Worm (Caenorhabditis elegans) whole organism, late embryonic: ENCODE results near the gene R160.2.

ENCODE experiments used
- C38D4.7 ChIP-seq: fragments of 200-800 bp; sonication (Bioruptor generic); optimal IDR thresholded peaks from 2 replicates; lab custom pipeline; 2018; ENCODE audit warnings: mild to moderate bottlenecking, missing genetic modification characterization, moderate library complexity, missing compliant biosample characterization
- F13H6.1 ChIP-seq: sonication (generic microtip); optimal IDR thresholded peaks from 2 replicates; lab custom pipeline; 2016; ENCODE audit warnings: missing genetic modification characterization, missing compliant biosample characterization
- K02D7.2 ChIP-seq: sonication (generic microtip); optimal IDR thresholded peaks from 2 replicates; lab custom pipeline; 2017; ENCODE audit warnings: mild to moderate bottlenecking, missing genetic modification characterization, missing compliant biosample characterization
- T23F11.4 ChIP-seq: fragments of 200-800 bp; sonication (Bioruptor generic); optimal IDR thresholded peaks from 2 replicates; lab custom pipeline; 2018; ENCODE audit warnings: mild to moderate bottlenecking, missing genetic modification characterization, missing compliant biosample characterization
- Y22D7AL.16 ChIP-seq: sonication (generic microtip); optimal IDR thresholded peaks from 2 replicates; lab custom pipeline; 2016; ENCODE audit warnings: missing genetic modification characterization, missing compliant biosample characterization
- ama-1 ChIP-seq: fragments of 150-350 bp; optimal IDR thresholded peaks from 2 replicates; lab custom pipeline; 2014
- ceh-14 ChIP-seq: sonication (generic microtip); optimal IDR thresholded peaks from 2 replicates; lab custom pipeline; 2016; ENCODE audit warnings: missing genotype, missing genetic modification characterization, missing compliant biosample characterization
- ceh-18 ChIP-seq: sonication (generic microtip); optimal IDR thresholded peaks from 2 replicates; lab custom pipeline; 2016; ENCODE audit warnings: missing genetic modification characterization, missing compliant biosample characterization
- ceh-19 ChIP-seq: fragments of 200-800 bp; sonication (Bioruptor generic); optimal IDR thresholded peaks from 2 replicates; lab custom pipeline; 2018; ENCODE audit warnings: mild to moderate bottlenecking, missing genetic modification characterization, missing compliant biosample characterization
- ceh-34 ChIP-seq: sonication (generic microtip); optimal IDR thresholded peaks from 2 replicates; lab custom pipeline; 2016; ENCODE audit warnings: mild to moderate bottlenecking, missing genetic modification characterization, missing compliant biosample characterization
- ceh-48 ChIP-seq: sonication (generic microtip); optimal IDR thresholded peaks from 2 replicates; lab custom pipeline; 2016; ENCODE audit warnings: missing genetic modification characterization, inconsistent platforms, missing compliant biosample characterization
- ceh-6 ChIP-seq: fragments of 200-800 bp; sonication (Bioruptor generic); optimal IDR thresholded peaks from 2 replicates; lab custom pipeline; 2018; ENCODE audit warnings: mild to moderate bottlenecking, missing genetic modification characterization, missing compliant biosample characterization
- ceh-9 ChIP-seq: sonication (generic microtip); optimal IDR thresholded peaks from 2 replicates; lab custom pipeline; 2016; ENCODE audit warnings: mild to moderate bottlenecking, missing genetic modification characterization, inconsistent platforms, missing compliant biosample characterization
- che-1 ChIP-seq: sonication (generic microtip); optimal IDR thresholded peaks from 2 replicates; lab custom pipeline; 2016; ENCODE audit warnings: mild to moderate bottlenecking, missing genetic modification characterization, missing compliant biosample characterization
- dmd-4 ChIP-seq: sonication (generic microtip); optimal IDR thresholded peaks from 2 replicates; lab custom pipeline; 2016; ENCODE audit warnings: borderline replicate concordance, missing genetic modification characterization, missing compliant biosample characterization
- dve-1 ChIP-seq: sonication (generic microtip); optimal IDR thresholded peaks from 2 replicates; lab custom pipeline; 2017; ENCODE audit warnings: antibody characterized with exemption, mild to moderate bottlenecking, missing genetic modification characterization, missing compliant biosample characterization
- elt-4 ChIP-seq: sonication (generic microtip); optimal IDR thresholded peaks from 2 replicates; lab custom pipeline; 2016; ENCODE audit warnings: missing genetic modification characterization, missing compliant biosample characterization
- ets-4 ChIP-seq: sonication (generic microtip); optimal IDR thresholded peaks from 2 replicates; lab custom pipeline; 2016; ENCODE audit warnings: missing genetic modification characterization, missing compliant biosample characterization
- fkh-10 ChIP-seq: fragments of 150-350 bp; optimal IDR thresholded peaks from 2 replicates; lab custom pipeline; 2014; ENCODE audit warnings: missing biosample characterization, missing genetic modification reagents, missing genetic modification characterization
- gmeb-2 ChIP-seq: sonication (generic microtip); optimal IDR thresholded peaks from 2 replicates; lab custom pipeline; 2016; ENCODE audit warnings: missing genetic modification characterization, inconsistent platforms, missing compliant biosample characterization
- hlh-30 ChIP-seq: sonication (generic microtip); optimal IDR thresholded peaks from 2 replicates; lab custom pipeline; 2017; ENCODE audit warnings: antibody characterized with exemption, missing genetic modification characterization, missing compliant biosample characterization; ENCODE audit not compliant: insufficient read depth
- hlh-6 ChIP-seq: sonication (generic microtip); optimal IDR thresholded peaks from 2 replicates; lab custom pipeline; 2016; ENCODE audit warnings: missing genotype, missing genetic modification characterization, missing compliant biosample characterization
- hlh-8 ChIP-seq: sonication (generic microtip); optimal IDR thresholded peaks from 2 replicates; lab custom pipeline; 2016; ENCODE audit warnings: missing genotype, missing genetic modification characterization, missing compliant biosample characterization
- lim-6 ChIP-seq: sonication (generic microtip); optimal IDR thresholded peaks from 2 replicates; lab custom pipeline; 2016; ENCODE audit warnings: missing genetic modification characterization, missing compliant biosample characterization
- nfya-1 ChIP-seq: sonication (generic microtip); optimal IDR thresholded peaks from 2 replicates; lab custom pipeline; 2017; ENCODE audit warnings: missing genetic modification characterization, mild to moderate bottlenecking, missing compliant biosample characterization, antibody characterized with exemption, moderate library complexity
- nhr-11 ChIP-seq: fragments of 150-350 bp; optimal IDR thresholded peaks from 2 replicates; lab custom pipeline; 2014; ENCODE audit warnings: missing biosample characterization, missing genetic modification characterization
- npax-4 ChIP-seq: sonication (generic microtip); optimal IDR thresholded peaks from 2 replicates; lab custom pipeline; 2016; ENCODE audit warnings: missing genetic modification characterization, missing compliant biosample characterization
- odd-2 ChIP-seq: sonication (generic microtip); optimal IDR thresholded peaks from 2 replicates; lab custom pipeline; 2017; ENCODE audit warnings: antibody characterized with exemption, mild to moderate bottlenecking, missing genetic modification characterization, missing compliant biosample characterization
- pag-3 ChIP-seq: sonication (generic microtip); optimal IDR thresholded peaks from 2 replicates; lab custom pipeline; 2016; ENCODE audit warnings: missing compliant biosample characterization, missing genetic modification characterization, borderline replicate concordance
- pat-9 ChIP-seq: fragments of 200-800 bp; sonication (Bioruptor generic); optimal IDR thresholded peaks from 2 replicates; lab custom pipeline; 2018; ENCODE audit warnings: mild to moderate bottlenecking, missing genetic modification characterization, moderate library complexity, missing compliant biosample characterization
- pax-1 ChIP-seq: fragments of 150-350 bp; optimal IDR thresholded peaks from 2 replicates; lab custom pipeline; 2014; ENCODE audit warnings: missing biosample characterization, missing genetic modification characterization
- rnt-1 ChIP-seq: sonication (generic microtip); optimal IDR thresholded peaks from 2 replicates; lab custom pipeline; 2016; ENCODE audit warnings: missing genetic modification characterization, missing compliant biosample characterization
- sdc-2 ChIP-seq: sonication (generic microtip); optimal IDR thresholded peaks from 2 replicates; lab custom pipeline; 2016; ENCODE audit warnings: missing genotype, missing genetic modification characterization, missing compliant biosample characterization
- sox-4 ChIP-seq: sonication (generic microtip); optimal IDR thresholded peaks from 2 replicates; lab custom pipeline; 2017; ENCODE audit warnings: mild to moderate bottlenecking, missing genetic modification characterization, inconsistent platforms, missing compliant biosample characterization
- syd-9 ChIP-seq: sonication (generic microtip); optimal IDR thresholded peaks from 2 replicates; lab custom pipeline; 2016; ENCODE audit warnings: mild to moderate bottlenecking, missing genetic modification characterization, moderate library complexity, missing compliant biosample characterization
- tbx-2 ChIP-seq: sonication (generic microtip); optimal IDR thresholded peaks from 2 replicates; lab custom pipeline; 2016; ENCODE audit warnings: missing genetic modification characterization, missing compliant biosample characterization
- ttx-3 ChIP-seq: sonication (generic microtip); optimal IDR thresholded peaks from 2 replicates; lab custom pipeline; 2016; ENCODE audit warnings: missing genetic modification reagents, missing genetic modification characterization, missing compliant biosample characterization
- unc-3 ChIP-seq, 2 experiments: fragments of 200-800 bp in 1 of 2; sonication (Bioruptor generic) in 1 of 2; sonication (generic microtip) in 1 of 2; conservative IDR thresholded peaks in 1 of 2; optimal IDR thresholded peaks in 1 of 2; 2 replicates each; pipeline versions ENCODE4 v1.3.6 to Lab custom; 2016 to 2022; ENCODE audit warnings: missing compliant biosample characterization in 2 of 2, missing genetic modification characterization in 2 of 2, missing genetic modification reagents in 1 of 2
- unc-42 ChIP-seq: sonication (generic microtip); optimal IDR thresholded peaks from 2 replicates; lab custom pipeline; 2016; ENCODE audit warnings: missing genotype, missing genetic modification characterization, missing compliant biosample characterization
- unc-55 ChIP-seq: sonication (generic microtip); optimal IDR thresholded peaks from 2 replicates; lab custom pipeline; 2017; ENCODE audit warnings: missing biosample characterization, missing genetic modification reagents, missing genetic modification characterization
- unc-86 ChIP-seq: sonication (generic microtip); optimal IDR thresholded peaks from 2 replicates; lab custom pipeline; 2016; ENCODE audit warnings: missing genetic modification characterization, missing compliant biosample characterization
- zip-5 ChIP-seq: sonication (generic microtip); optimal IDR thresholded peaks from 2 replicates; lab custom pipeline; 2016; ENCODE audit warnings: missing genetic modification characterization, missing compliant biosample characterization
- ztf-16 ChIP-seq: sonication (generic microtip); optimal IDR thresholded peaks from 2 replicates; lab custom pipeline; 2017; ENCODE audit warnings: missing genetic modification characterization, missing compliant biosample characterization

The R160.2 gene

DNA sequence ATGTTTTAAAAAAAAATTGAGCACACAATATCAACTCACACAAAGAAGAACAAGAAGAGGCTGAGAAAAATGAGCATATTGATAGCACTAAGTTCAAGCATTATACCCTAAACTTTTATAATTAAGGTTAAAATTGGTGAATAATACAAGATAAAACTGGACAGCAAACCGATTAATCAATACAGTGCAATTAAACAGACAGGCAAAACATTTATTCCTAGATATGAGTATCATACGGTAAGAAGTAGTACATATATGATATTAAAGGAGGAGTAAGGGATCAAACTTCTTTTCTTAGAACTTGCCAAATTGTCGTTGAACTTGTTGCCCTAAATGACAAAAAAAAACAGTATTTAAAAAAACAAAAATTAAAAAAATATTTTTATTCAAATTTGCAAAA, 4.7 kb downstream of the R160.2 start, which contains the start of gene R160.14:
Gene R160.14 (minus strand): TSS at position 101 of the 400 bp plus-strand sequence.
- TF ChIP-seq ceh-19 (GFP tag; lab: Kevin White, UChicago) (no peak), pat-9 (tag; lab: Kevin White, UChicago) (no peak), nfya-1 (tag; lab: Kevin White, UChicago) (no peak), F13H6.1 (tag; lab: Kevin White, UChicago) (no peak), unc-86 (tag; lab: Kevin White, UChicago) (no peak), dve-1 (tag; lab: Kevin White, UChicago) (no peak), pag-3 (tag; lab: Kevin White, UChicago) (no peak), ceh-9 (no peak), sdc-2 (tag; lab: Kevin White, UChicago) (no peak), tbx-2 (tag; lab: Kevin White, UChicago) (no peak), ama-1 (lab: Kevin White, UChicago) (no peak), elt-4 (tag; lab: Kevin White, UChicago) (no peak), rnt-1 (tag; lab: Kevin White, UChicago) (no peak), ceh-14 (tag; lab: Kevin White, UChicago) (no peak), lim-6 (tag; lab: Kevin White, UChicago) (no peak), ceh-48 (tag; lab: Kevin White, UChicago) (no peak), zip-5 (tag; lab: Kevin White, UChicago) (no peak)

ce11 chrX:4371413-4371812, 5.3 kb downstream of the R160.2 start, which contains the start of gene R160.13:
Gene R160.13 (minus strand): TSS chrX:4371513.
- TF ChIP-seq fkh-10 (GFP tag; lab: Kevin White, UChicago) (no peak), dmd-4 (tag; lab: Kevin White, UChicago) (no peak), ceh-34 (tag; lab: Kevin White, UChicago) (no peak), unc-3 (GFP tag; conservative IDR thresholded peaks at IDR 0.05; lab: Robert Waterston, UW) (no peak), unc-3 (tag; optimal IDR thresholded peaks at IDR 0.05; lab: Kevin White, UChicago) (no peak), pax-1 (tag; lab: Kevin White, UChicago) (no peak), gmeb-2 (tag; lab: Kevin White, UChicago) (no peak), syd-9 (tag; lab: Kevin White, UChicago) (no peak), che-1 (no peak), elt-4 (tag; lab: Kevin White, UChicago) (no peak), T23F11.4 (GFP tag; lab: Kevin White, UChicago) (no peak), sox-4 (no peak), unc-42 (tag; lab: Kevin White, UChicago) (no peak), ets-4 (no peak)

ce11 chrX:4370756-4371155, 5.9 kb downstream of the R160.2 start, which contains the start of gene R160.5:
Gene R160.5 (minus strand): TSS chrX:4370856.
- TF ChIP-seq hlh-6 (tag; lab: Kevin White, UChicago) = no peak
- TF ChIP-seq ztf-16 = no peak
- no peak for TF ChIP-seq elt-4 (tag; lab: Kevin White, UChicago)
- no peak for TF ChIP-seq odd-2
- TF ChIP-seq Y22D7AL.16 (tag; lab: Kevin White, UChicago) = no peak
- no peak for TF ChIP-seq unc-42 (tag; lab: Kevin White, UChicago)
- no peak for TF ChIP-seq C38D4.7 (GFP tag; lab: Kevin White, UChicago)
- no peak for TF ChIP-seq nfya-1 (tag; lab: Kevin White, UChicago)
- no peak for TF ChIP-seq K02D7.2 (tag; lab: Kevin White, UChicago)
- no peak for TF ChIP-seq zip-5 (tag; lab: Kevin White, UChicago)
- TF ChIP-seq hlh-8 = no peak
- TF ChIP-seq ceh-19 (GFP tag; lab: Kevin White, UChicago) = no peak
- no peak for TF ChIP-seq hlh-30 (tag; lab: Kevin White, UChicago)
- no peak for TF ChIP-seq T23F11.4 (GFP tag; lab: Kevin White, UChicago)
- no peak for TF ChIP-seq ttx-3
- TF ChIP-seq ceh-18 = no peak
- TF ChIP-seq npax-4 (tag; lab: Kevin White, UChicago) = no peak
- no peak for TF ChIP-seq nhr-11 (tag; lab: Kevin White, UChicago)
- no peak for TF ChIP-seq unc-55 (GFP tag; lab: Kevin White, UChicago)
- TF ChIP-seq ceh-6 (GFP tag; lab: Kevin White, UChicago) = no peak
- TF ChIP-seq, all 69 proteins: peak for 0
